Worm (Caenorhabditis elegans) whole organism, dauer: ENCODE results near the gene rrsr-1.

ENCODE experiments used
- unc-62 ChIP-seq: sonication (generic microtip); optimal IDR thresholded peaks from 2 replicates; lab custom pipeline; 2017; ENCODE audit warnings: missing biosample characterization, missing genetic modification reagents, missing genetic modification characterization

rrsr-1 gene

DNA sequence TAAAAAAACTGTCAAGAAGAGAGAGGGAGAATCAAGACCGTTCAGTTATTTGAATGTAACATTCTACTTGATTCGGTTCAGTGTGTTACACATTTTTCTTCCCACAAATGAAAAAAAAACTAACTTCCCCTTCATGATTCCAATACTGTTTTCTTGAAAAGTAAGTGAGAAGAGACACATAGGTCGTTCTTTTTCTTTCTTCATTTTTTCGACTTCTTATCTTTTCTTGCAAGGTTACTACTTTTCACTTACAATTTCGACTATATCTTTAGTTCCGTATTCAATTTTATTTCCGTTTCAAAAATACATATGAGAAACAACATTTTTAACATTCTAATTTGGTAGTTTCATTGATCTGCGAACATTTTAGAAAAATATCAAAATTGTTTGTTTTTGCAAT, 14.4 kb upstream of the rrsr-1 start:
- no peak for TF ChIP-seq unc-62 (GFP tag; lab: Kevin White, UChicago)

DNA sequence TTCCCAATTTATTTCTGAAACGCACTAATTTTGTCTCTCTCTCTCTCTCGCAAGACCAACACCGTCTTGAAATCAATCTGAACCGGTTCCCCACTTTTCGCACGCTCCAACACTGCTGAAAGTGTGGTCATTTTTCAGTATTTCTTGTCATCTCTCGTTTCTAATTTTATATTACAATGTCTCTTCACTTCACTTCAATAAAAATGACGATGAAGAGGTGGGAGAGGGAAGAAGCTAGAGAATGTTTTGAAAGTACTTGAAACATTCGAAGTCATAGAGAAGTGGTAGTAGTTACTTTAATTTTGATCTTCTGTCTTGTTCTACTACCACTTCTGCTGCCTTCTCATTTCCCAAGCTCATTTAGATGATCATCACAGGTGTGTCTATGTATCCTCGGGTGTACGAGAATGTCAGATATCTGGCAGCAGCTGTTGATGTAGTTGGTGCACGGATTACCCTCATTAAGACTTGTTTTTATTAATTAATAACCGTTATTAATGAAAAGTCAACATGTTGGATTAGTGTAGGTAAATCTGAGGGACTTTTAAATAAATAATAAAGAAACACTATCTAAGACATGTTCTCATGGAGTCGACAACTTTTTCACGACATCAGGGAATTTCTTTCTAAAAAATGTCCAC, 13.4 kb upstream of the rrsr-1 start:
- no peak for TF ChIP-seq unc-62 (GFP tag; lab: Kevin White, UChicago)

DNA sequence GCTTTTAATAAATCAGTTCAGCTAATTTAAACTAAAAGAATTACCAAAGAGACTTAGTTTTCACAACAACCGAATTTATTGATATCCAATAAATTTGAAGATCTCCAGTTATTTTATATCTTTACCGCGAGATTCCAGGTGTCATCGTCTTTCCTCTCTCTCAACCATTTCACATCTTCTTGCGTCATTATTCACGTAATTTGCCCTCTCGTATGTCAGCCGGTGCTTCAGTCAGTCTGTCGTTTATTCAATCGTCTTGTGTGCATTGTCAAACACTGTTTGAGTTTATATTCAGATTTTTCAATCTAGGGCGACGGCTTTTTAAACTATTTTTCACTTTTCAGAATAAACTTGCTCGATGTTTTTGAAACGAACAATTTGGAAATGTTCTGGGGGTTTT, 12.5 kb upstream of the rrsr-1 start:
- no peak for TF ChIP-seq unc-62 (GFP tag; lab: Kevin White, UChicago)

DNA sequence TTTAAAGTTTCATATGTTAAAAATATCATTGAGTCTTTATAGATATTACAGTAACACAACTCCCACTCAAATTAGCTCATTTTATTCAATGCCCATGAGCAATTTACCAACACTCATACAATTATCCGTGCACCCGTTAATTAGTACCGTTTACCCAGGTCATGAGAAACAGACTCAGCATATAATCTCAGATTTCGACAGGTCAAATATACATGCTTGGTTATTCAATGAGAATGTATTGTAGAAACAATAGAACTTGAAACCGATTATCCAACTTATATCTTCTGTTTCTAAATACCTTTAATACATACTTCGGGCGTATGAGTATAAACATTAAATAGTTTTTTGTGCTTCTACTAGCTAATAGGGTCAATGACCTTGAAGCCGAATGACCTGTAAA, 11.4 kb upstream of the rrsr-1 start:
- no peak for TF ChIP-seq unc-62 (GFP tag; lab: Kevin White, UChicago)

DNA sequence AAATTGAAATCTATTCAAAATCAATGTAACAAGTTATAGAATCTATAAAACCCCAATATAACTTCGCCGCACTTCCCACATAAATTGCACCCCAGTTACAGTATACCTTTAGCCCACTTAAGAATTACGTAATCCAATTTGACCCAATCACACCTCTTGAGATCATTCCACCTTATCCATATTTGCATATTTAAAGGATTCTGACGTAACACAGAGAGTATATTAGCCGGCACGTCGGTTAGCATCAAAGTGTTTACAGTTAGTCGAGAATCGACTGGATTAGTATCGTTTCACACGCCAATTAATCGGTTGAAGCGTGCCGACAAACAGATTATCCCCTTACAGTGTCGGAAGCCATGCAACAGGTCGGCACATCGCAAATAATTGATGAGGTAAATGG, 8.8 kb upstream of the rrsr-1 start:
- no peak for TF ChIP-seq unc-62 (GFP tag; lab: Kevin White, UChicago)

DNA sequence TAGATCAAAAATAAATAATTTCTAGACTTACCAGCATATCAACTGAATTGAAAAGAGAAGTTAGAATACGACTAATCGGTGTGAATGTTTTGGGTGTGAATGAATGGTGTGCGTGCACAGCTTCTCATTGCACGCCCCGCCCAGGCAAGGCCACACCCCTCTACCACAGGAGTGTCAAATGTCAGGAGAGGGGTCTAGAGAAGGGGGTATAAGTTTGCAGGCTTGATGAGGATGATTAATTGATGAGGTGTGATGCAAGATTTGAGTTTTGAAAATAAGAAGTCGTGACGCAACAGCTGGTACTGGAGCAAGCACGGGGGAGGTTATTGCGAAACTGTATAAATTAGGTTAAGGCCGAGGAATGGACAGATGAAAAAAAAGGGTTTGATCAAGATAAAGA, 7.5 kb upstream of the rrsr-1 start, which contains the start of gene egl-1:
TSS of gene egl-1 (minus strand) at position 101 of the 400 bp plus-strand sequence.
- no peak for TF ChIP-seq unc-62 (GFP tag; lab: Kevin White, UChicago)

DNA sequence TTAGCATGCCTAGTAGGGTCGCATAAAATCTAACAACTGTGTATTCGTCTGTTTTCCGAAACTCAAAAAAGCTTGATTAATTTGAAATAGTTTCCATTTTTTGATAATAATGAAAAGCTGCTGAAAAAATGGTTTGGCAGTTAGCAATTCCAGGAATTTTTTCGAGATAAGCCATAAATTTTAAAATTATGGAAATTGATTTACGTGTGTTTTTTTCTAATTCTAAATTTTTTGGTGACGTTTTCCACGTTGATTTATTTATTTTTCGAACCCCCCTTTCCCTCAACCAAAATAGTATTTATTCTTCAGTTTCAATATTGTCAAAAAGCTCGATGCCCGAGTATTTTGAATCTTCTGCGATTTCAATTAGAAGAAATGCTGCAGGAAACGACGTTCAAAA, 4.1 kb upstream of the rrsr-1 start, which contains the start of gene F23B12.1:
TSS of gene F23B12.1 (plus strand) at position 301 of the 400 bp plus-strand sequence.
- TF ChIP-seq unc-62 (GFP tag; lab: Kevin White, UChicago), result no peak

DNA sequence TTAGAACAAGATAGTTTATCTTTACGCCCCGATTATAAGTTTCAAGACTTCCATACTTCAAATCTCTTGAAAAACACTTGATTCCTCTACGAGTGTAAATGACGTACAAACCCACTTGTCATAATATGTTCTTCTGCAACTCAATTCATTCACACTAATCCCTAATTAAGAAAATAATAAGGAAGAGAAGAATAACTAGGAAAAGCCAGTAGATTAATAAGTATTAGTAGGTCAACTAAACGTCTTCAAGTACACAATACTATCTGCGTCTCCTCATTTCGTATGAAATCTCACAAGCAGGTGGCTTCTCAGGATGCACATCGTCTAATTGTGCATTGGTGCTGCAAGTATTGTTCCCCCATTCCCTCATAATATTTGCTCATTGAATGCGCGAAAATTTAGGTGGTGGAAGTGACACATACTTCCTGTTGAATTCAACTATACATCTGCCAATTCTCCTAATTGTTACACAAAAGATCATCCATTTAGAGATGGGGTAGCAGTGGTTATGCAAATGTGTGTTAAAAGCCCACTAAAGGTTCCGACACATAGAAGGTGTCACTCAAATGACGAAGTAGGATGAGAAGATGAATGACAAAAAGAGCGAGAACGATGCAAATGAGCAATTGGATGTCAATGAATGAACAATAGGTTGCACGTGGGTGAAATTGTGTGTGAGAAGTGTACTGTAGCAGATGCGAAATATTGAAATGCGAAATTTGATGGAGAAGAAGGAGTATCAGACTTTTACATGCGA, 2.4 kb upstream of the rrsr-1 start:
- TF ChIP-seq unc-62 (GFP tag; lab: Kevin White, UChicago), result no peak

DNA sequence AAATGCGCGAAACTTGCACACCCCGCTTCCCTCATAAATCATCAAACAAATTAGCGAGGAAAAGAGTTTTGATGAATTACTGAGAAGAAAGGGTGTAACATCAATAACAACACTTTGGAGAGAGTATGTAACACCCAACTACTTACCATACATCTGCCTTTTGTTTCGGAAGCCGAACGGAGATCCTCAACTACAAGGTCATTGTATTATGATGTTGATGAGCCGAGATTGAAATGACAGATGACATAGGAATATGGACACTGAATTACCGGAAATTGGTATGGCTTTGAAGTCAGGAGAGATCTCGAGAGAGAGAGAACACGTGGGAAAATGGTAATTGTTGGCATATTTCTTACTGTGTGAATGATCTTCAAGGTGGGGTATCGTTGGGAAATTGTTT, 1.2 kb upstream of the rrsr-1 start:
- TF ChIP-seq unc-62 (GFP tag; lab: Kevin White, UChicago), result no peak

DNA sequence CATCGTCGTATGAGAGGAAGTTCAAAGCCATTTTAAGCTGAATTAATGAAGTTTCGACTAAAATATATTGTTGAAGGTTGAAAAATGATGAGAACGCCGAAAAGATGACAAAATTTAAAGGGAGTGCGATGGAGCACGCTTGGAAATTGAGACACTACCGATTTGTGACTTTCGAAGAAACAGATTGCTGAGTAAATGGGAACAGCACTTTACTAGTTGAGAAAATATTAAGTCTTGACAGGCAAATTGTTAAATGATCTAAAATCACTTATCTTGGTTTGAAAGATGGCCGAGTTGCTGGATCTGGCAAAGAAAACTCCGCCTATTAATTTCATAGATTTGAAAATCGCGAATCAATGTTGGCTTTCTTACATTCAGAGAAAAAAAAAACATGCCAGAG, 1.5 kb downstream of the rrsr-1 start, which contains the start of gene rpoa-12:
TSS of gene rpoa-12 (minus strand) at position 37 of the 400 bp plus-strand sequence.
- TF ChIP-seq unc-62 (GFP tag; lab: Kevin White, UChicago), result no peak

DNA sequence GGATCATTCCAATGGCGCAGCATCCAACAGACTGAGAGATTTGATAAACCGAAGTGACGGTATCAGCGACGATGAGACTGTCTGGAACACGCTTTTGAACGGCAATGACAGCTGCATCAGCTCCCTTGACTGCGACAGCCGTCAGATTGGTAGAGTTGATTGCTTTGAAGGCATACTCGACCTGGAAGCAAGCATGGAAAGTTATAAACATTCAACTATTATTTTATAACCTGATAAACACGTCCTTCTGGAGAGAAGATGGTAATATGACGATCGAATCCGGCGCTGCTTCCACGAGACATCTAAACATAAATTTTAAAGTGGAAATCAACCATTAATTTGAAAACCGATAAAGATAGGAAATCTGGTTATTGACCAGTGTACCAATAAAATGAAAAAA, 2.5 kb downstream of the rrsr-1 start, which contains the start of gene pas-1:
TSS of gene pas-1 (minus strand) at position 302 of the 400 bp plus-strand sequence.
- no peak for TF ChIP-seq unc-62 (GFP tag; lab: Kevin White, UChicago)

DNA sequence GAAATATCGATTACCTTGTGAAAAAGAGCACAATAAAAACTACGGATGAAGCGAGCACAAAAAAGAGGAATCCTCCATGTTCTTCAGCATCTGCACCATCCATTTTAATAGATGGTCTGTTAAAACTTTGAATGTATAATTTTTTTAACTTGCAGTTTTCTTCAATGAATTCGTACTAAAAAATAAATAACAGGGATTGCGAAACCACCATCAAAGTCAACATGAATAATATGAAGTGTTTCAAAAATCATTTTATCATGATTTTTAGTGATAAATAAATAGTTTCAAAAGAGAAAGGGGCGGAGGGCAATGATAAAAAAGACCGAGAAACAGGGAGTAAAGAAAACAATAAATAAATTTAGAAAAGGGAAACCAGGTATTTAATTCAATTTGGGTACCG, 3.5 kb downstream of the rrsr-1 start, which contains the start of gene dhs-22:
TSS of gene dhs-22 (minus strand) at position 116 of the 400 bp plus-strand sequence.
- no peak for TF ChIP-seq unc-62 (GFP tag; lab: Kevin White, UChicago)

DNA sequence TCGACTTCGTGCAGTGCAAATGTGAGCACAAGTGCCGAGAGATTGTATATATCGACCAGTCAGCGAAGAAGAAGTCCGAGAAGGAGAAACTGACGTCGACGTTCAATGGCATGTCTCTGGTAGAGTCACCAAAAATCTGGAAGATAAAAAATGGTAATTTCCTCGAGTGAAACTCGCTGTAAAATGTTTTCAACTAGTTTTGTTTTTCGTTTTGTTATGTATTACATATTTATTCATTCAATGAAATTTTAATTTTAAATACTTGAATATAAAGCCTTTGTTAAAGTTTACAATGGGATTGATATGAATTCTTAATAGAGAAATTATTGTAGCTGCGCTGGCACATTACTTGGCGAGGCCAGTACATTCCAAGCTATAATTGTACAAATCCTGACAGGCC, 5.0 kb downstream of the rrsr-1 start:
- TF ChIP-seq unc-62 (GFP tag; lab: Kevin White, UChicago), result no peak

DNA sequence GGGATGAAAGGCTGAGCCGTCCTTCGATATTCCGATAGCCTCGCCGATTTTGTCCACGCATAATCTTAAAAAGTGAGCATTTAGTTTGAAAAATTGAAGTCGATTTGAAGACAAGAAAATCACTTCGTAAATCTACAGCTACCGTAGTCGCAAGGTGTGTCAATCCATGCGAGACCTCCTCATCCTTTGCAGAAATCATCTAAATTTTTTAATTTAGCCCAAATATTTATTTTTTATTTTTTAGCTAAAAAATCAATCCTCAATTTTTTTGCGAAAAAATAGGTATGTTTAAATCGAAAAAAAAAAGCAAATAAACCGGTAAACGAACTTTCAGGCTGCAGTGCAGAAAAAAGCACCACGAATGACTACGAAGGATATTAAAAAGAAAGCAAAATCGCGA, 7.1 kb downstream of the rrsr-1 start, which contains the start of the genes nxf-2 and set-31:
TSS of gene nxf-2 (minus strand) at position 101 of the 400 bp plus-strand sequence.
TSS of gene set-31 (plus strand) at position 169 of the 400 bp plus-strand sequence.
- TF ChIP-seq unc-62 (GFP tag; lab: Kevin White, UChicago), result no peak

DNA sequence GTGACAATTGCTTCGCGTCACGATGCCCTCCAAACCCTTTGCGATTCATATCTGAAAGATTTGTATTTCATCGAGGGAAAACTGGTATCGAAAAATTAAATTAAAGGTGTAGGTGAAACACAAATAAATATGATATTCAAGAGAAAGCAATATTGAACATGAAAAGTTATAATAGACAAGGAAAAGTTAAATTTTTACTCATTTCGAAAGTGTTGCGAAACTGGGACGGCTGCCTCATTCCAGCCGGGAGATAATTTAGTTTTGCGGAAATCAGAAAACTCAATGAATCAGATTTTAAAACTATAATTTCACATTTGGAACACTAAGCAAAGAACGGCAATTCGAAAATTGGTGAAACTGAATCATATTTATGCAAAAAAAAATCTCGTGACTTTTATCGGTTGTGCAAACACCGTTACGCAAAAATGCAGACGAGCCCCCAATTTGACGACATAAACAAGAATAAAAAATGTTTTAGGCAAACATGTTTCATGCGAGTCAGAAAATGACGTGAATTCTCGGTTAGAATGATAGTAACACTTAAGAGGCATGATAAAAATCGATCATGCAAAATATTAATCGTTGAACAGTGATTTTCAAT, 9.7 kb downstream of the rrsr-1 start, which contains the start of the genes nxf-1 and C15H11.11:
TSS of gene nxf-1 (minus strand) at position 51 of the 601 bp plus-strand sequence.
TSS of gene C15H11.11 (plus strand) at position 536 of the 601 bp plus-strand sequence.
- no peak for TF ChIP-seq unc-62 (GFP tag; lab: Kevin White, UChicago)

DNA sequence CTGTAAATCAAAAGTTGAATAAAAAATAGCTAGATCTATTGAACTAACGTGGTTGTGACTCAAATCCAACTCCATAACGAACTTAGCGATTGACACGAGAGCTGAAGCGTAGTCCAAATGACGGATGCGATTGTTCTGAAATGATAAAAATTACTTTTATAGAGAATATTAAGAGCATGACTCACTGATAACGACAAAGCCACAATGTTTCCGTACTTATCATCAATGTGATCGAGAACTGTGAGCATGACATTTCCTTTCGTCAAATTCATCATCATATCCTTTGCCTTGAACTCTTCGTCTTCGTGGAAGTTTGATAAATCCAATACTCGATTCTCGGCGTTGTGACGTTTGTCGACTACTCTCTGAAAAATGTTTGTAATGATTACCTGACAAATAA, 10.8 kb downstream of the rrsr-1 start:
- no peak for TF ChIP-seq unc-62 (GFP tag; lab: Kevin White, UChicago)
